Worm (Caenorhabditis elegans): ENCODE data around the gene fipr-20.
A peak's percentile ranks its signal among the peaks of the same experiment; 100 is the strongest.

The fipr-20 gene

ce11 chrIII:7494850-7495314, 32.7 kb upstream of the fipr-20 start (continued):
- no peak for TF ChIP-seq K11D2.4 (GFP tag; IDR thresholded peaks at IDR 0.05)
- peak; percentile 94 for TF ChIP-seq ceh-79 (tag; optimal IDR thresholded peaks at IDR 0.05)
- TF ChIP-seq C17E4.6 (GFP tag; IDR thresholded peaks at IDR 0.05) = peak; percentile 21; the same call in 1 of the 2 replicates
- TF ChIP-seq B0035.1 (tag; optimal IDR thresholded peaks at IDR 0.05) = peak; percentile 51
- TF ChIP-seq unc-62 (GFP tag; optimal IDR thresholded peaks at IDR 0.05) = no peak
- no peak for TF ChIP-seq nhr-80 (tag; optimal IDR thresholded peaks at IDR 0.05)
- TF ChIP-seq hlh-12 (tag; optimal IDR thresholded peaks at IDR 0.05) = peak; percentile 44
- TF ChIP-seq lsl-1 (GFP tag; optimal IDR thresholded peaks at IDR 0.05) = peak; percentile 6
- TF ChIP-seq T07F8.4 (tag; optimal IDR thresholded peaks at IDR 0.05) = no peak
- TF ChIP-seq snpc-1.3 (tag; optimal IDR thresholded peaks at IDR 0.05; ENCODE audit: insufficient read depth) = peak; percentile 21
- peak; percentile 36 for TF ChIP-seq ceh-27 (GFP tag; optimal IDR thresholded peaks at IDR 0.05)
- peak; percentile 69 for TF ChIP-seq repo-1 (tag; optimal IDR thresholded peaks at IDR 0.05)
- no peak for TF ChIP-seq ccch-3 (GFP tag; optimal IDR thresholded peaks at IDR 0.05)
- no peak for TF ChIP-seq dpl-1 (GFP tag; optimal IDR thresholded peaks at IDR 0.05)
- TF ChIP-seq ztf-6 (GFP tag; IDR thresholded peaks at IDR 0.05) = no peak
- peak; percentile 66; the same call in 1 of the 2 replicates for TF ChIP-seq egl-18 (GFP tag; IDR thresholded peaks at IDR 0.05)
- peak; percentile 90; the same call in 1 of the 2 replicates for TF ChIP-seq ceh-58 (GFP tag; IDR thresholded peaks at IDR 0.05)
- TF ChIP-seq rpc-1 (optimal IDR thresholded peaks at IDR 0.05) = no peak
- TF ChIP-seq rpc-1 (tag; optimal IDR thresholded peaks at IDR 0.05) = no peak
- TF ChIP-seq ZK185.1 (tag; optimal IDR thresholded peaks at IDR 0.05; ENCODE audit: poor library complexity, severe bottlenecking) = no peak
- no peak for TF ChIP-seq akir-1 (GFP tag; optimal IDR thresholded peaks at IDR 0.05)
- TF ChIP-seq ets-4 (GFP tag; optimal IDR thresholded peaks at IDR 0.05) = no peak
- peak; percentile 70 for TF ChIP-seq F39B2.1 (GFP tag; IDR thresholded peaks at IDR 0.05)
- TF ChIP-seq F10E7.11 (tag; optimal IDR thresholded peaks at IDR 0.05) = peak; percentile 89
- TF ChIP-seq nhr-120 (GFP tag; IDR thresholded peaks at IDR 0.05) = no peak
- no peak for TF ChIP-seq let-607 (tag; optimal IDR thresholded peaks at IDR 0.05)
- TF ChIP-seq nhr-27 (tag; optimal IDR thresholded peaks at IDR 0.05) = peak; percentile 81
- TF ChIP-seq Y79H2A.3 (GFP tag; conservative IDR thresholded peaks at IDR 0.05) = peak; percentile 69; the same call in 1 of the 2 replicates
- peak; percentile 44 for TF ChIP-seq xnd-1 (tag; optimal IDR thresholded peaks at IDR 0.05)
- peak; percentile 97 for TF ChIP-seq hrde-1 (tag; optimal IDR thresholded peaks at IDR 0.05; ENCODE audit: borderline replicate concordance)
- peak; percentile 90 for TF ChIP-seq B0336.3 (GFP tag; IDR thresholded peaks at IDR 0.05)
- peak; percentile 41 for TF ChIP-seq T26A5.8 (tag; optimal IDR thresholded peaks at IDR 0.05)
- 0 out of 2 replicates have a peak, but pooled peaks have one; percentile 5 for TF ChIP-seq bed-1 (GFP tag; IDR thresholded peaks at IDR 0.05)
- TF ChIP-seq madf-10 (tag; optimal IDR thresholded peaks at IDR 0.05) = no peak
- no peak for TF ChIP-seq C06A6.2 (GFP tag; conservative IDR thresholded peaks at IDR 0.05)
- TF ChIP-seq somi-1 (GFP tag; optimal IDR thresholded peaks at IDR 0.05) = peak; percentile 47
- no peak for TF ChIP-seq hlh-26 (GFP tag; conservative IDR thresholded peaks at IDR 0.05)
- TF ChIP-seq ztf-26 (tag; optimal IDR thresholded peaks at IDR 0.05) = no peak
- 0 out of 2 replicates have a peak, but pooled peaks have one; percentile 38 for TF ChIP-seq ceh-40 (GFP tag; IDR thresholded peaks at IDR 0.05)
- no peak for TF ChIP-seq snpc-4 (GFP tag; optimal IDR thresholded peaks at IDR 0.05)
- peak in 1 of 4 experiments; percentile 38 for TF ChIP-seq snpc-4 (tag; optimal IDR thresholded peaks at IDR 0.05)
- no peak for TF ChIP-seq attf-3 (GFP tag; conservative IDR thresholded peaks at IDR 0.05)
- TF ChIP-seq tbp1 (GFP tag; optimal IDR thresholded peaks at IDR 0.05) = peak; percentile 43
- no peak for TF ChIP-seq F33H1.4 (GFP tag; IDR thresholded peaks at IDR 0.05)
- no peak for TF ChIP-seq snpc-1.1 (tag; optimal IDR thresholded peaks at IDR 0.05; ENCODE audit: insufficient read depth)
- TF ChIP-seq athp-1 (tag; optimal IDR thresholded peaks at IDR 0.05) = peak; percentile 80
- TF ChIP-seq atf-7 (tag; optimal IDR thresholded peaks at IDR 0.05) = peak; percentile 78
- peak; percentile 11 for TF ChIP-seq attf-5 (GFP tag; optimal IDR thresholded peaks at IDR 0.05)
- no peak for TF ChIP-seq F22D6.2 (tag; optimal IDR thresholded peaks at IDR 0.05)

Data from whole organism, young adult.